Fruit fly (Drosophila melanogaster) whole organism, embryonic: ENCODE results near the gene Ythdf.

Source experiments
- B-H1 ChIP-seq: fragments of 200-800 bp; sonication (Bioruptor generic); IDR thresholded peaks from 3 replicates; pipeline ENCODE4 v1.3.6; 2022; ENCODE audit warnings: missing biosample characterization, missing genetic modification characterization
- CG1024 ChIP-seq: fragments of 200-800 bp; sonication (Bioruptor generic); IDR thresholded peaks from 2 replicates; pipeline ENCODE4 v1.3.6; 2022; ENCODE audit warnings: missing biosample characterization, missing genetic modification characterization
- CG10959 ChIP-seq: fragments of 200-800 bp; sonication (Bioruptor generic); IDR thresholded peaks from 2 replicates; pipeline ENCODE4 v1.3.6; 2022; ENCODE audit warnings: missing biosample characterization, missing genetic modification characterization
- CG11560 ChIP-seq: fragments of 200-800 bp; sonication (Bioruptor generic); IDR thresholded peaks from 3 replicates; pipeline ENCODE4 v1.3.6; 2022; ENCODE audit warnings: missing biosample characterization, missing genetic modification characterization
- CG12236 ChIP-seq: fragments of 200-800 bp; sonication (Bioruptor generic); optimal IDR thresholded peaks from 2 replicates; lab custom pipeline; 2016; ENCODE audit warnings: missing biosample characterization, missing genetic modification characterization
- CG12659 ChIP-seq: fragments of 200-800 bp; sonication (Bioruptor generic); optimal IDR thresholded peaks from 3 replicates; lab custom pipeline; 2017; ENCODE audit warnings: mild to moderate bottlenecking, missing biosample characterization, missing genetic modification reagents, missing genetic modification characterization
- CG13624 ChIP-seq: fragments of 200-800 bp; sonication (Bioruptor generic); optimal IDR thresholded peaks from 2 replicates; lab custom pipeline; 2016; ENCODE audit warnings: missing biosample characterization, missing genetic modification characterization
- CG14441 ChIP-seq: fragments of 200-800 bp; sonication (Bioruptor generic); IDR thresholded peaks from 2 replicates; pipeline ENCODE4 v1.3.6; 2022; ENCODE audit warnings: missing biosample characterization, missing genetic modification characterization
- CG14667 ChIP-seq: fragments of 200-800 bp; sonication (Bioruptor generic); IDR thresholded peaks from 2 replicates; pipeline ENCODE4 v1.3.6; 2022; ENCODE audit warnings: missing biosample characterization, missing genetic modification characterization
- CG15514 ChIP-seq: fragments of 200-800 bp; sonication (Bioruptor generic); optimal IDR thresholded peaks from 3 replicates; lab custom pipeline; 2017; ENCODE audit warnings: missing biosample characterization, missing genetic modification characterization, mild to moderate bottlenecking, moderate library complexity, missing genetic modification reagents
- CG1647 ChIP-seq: fragments of 200-800 bp; sonication (Bioruptor generic); optimal IDR thresholded peaks from 3 replicates; lab custom pipeline; 2016; ENCODE audit warnings: missing biosample characterization, missing genetic modification characterization
- CG17612 ChIP-seq: fragments of 200-800 bp; sonication (Bioruptor generic); IDR thresholded peaks from 2 replicates; pipeline ENCODE4 v1.3.6; 2022; ENCODE audit warnings: missing biosample characterization, missing genetic modification characterization
- CG2889 ChIP-seq: fragments of 200-800 bp; sonication (Bioruptor generic); IDR thresholded peaks from 3 replicates; pipeline ENCODE4 v1.3.6; 2022; ENCODE audit warnings: missing biosample characterization, missing genetic modification characterization
- CG30020 ChIP-seq: fragments of 200-800 bp; optimal IDR thresholded peaks from 2 replicates; lab custom pipeline; 2019; ENCODE audit warnings: missing biosample characterization, mild to moderate bottlenecking, missing genetic modification characterization, moderate library complexity
- CG30431 ChIP-seq: fragments of 200-800 bp; sonication (Bioruptor generic); optimal IDR thresholded peaks from 2 replicates; lab custom pipeline; 2017; ENCODE audit warnings: missing biosample characterization, missing genetic modification characterization
- CG33557 ChIP-seq: fragments of 200-800 bp; sonication (Bioruptor generic); optimal IDR thresholded peaks from 2 replicates; lab custom pipeline; 2019; ENCODE audit warnings: missing biosample characterization, mild to moderate bottlenecking, missing genetic modification characterization, moderate library complexity
- CG4282 ChIP-seq: fragments of 200-800 bp; sonication (Bioruptor generic); optimal IDR thresholded peaks from 2 replicates; lab custom pipeline; 2016; ENCODE audit warnings: missing biosample characterization, missing genetic modification characterization
- CG4424 ChIP-seq: fragments of 200-800 bp; sonication (Bioruptor generic); optimal IDR thresholded peaks from 3 replicates; lab custom pipeline; 2016; ENCODE audit warnings: missing biosample characterization, missing genetic modification characterization
- CG4617 ChIP-seq: fragments of 200-800 bp; sonication (Bioruptor generic); optimal IDR thresholded peaks from 3 replicates; lab custom pipeline; 2016; ENCODE audit warnings: missing biosample characterization, missing genetic modification characterization, borderline replicate concordance
- CG5953 ChIP-seq: fragments of 200-800 bp; sonication (Bioruptor generic); IDR thresholded peaks from 2 replicates; pipeline ENCODE4 v1.3.6; 2022; ENCODE audit warnings: missing biosample characterization, missing genetic modification characterization
- CG6765 ChIP-seq: fragments of 200-800 bp; sonication (Bioruptor generic); optimal IDR thresholded peaks from 3 replicates; lab custom pipeline; 2017; ENCODE audit warnings: missing biosample characterization, mild to moderate bottlenecking, missing genetic modification characterization
- CG6791 ChIP-seq: fragments of 200-800 bp; sonication (Bioruptor generic); IDR thresholded peaks from 3 replicates; pipeline ENCODE4 v1.3.6; 2022; ENCODE audit warnings: missing biosample characterization, missing genetic modification characterization; ENCODE audit not compliant: partially characterized antibody
- CG7745 ChIP-seq: fragments of 200-800 bp; sonication (Bioruptor generic); optimal IDR thresholded peaks from 2 replicates; lab custom pipeline; 2018; ENCODE audit warnings: missing biosample characterization, mild to moderate bottlenecking, missing genetic modification characterization, moderate library complexity
- CG8089 ChIP-seq: fragments of 200-800 bp; sonication (Bioruptor generic); optimal IDR thresholded peaks from 3 replicates; lab custom pipeline; 2016; ENCODE audit warnings: missing biosample characterization, missing genetic modification characterization
- CG8388 ChIP-seq: fragments of 200-800 bp; sonication (Bioruptor generic); optimal IDR thresholded peaks from 2 replicates; lab custom pipeline; 2019; ENCODE audit warnings: missing biosample characterization, mild to moderate bottlenecking, missing genetic modification characterization, moderate library complexity
- CG9727 ChIP-seq: fragments of 200-800 bp; sonication (Bioruptor generic); optimal IDR thresholded peaks from 3 replicates; lab custom pipeline; 2017; ENCODE audit warnings: missing biosample characterization, mild to moderate bottlenecking, missing genetic modification characterization
- CTCF ChIP-seq: fragments of 200-800 bp; sonication (Bioruptor generic); optimal IDR thresholded peaks from 2 replicates; lab custom pipeline; 2017; ENCODE audit warnings: missing biosample characterization, mild to moderate bottlenecking, missing genetic modification characterization, moderate library complexity
- D ChIP-seq, 2 experiments: fragments of 200-800 bp in 1 of 2; fragments of >200 bp in 1 of 2; sonication (Bioruptor generic) in 1 of 2; optimal IDR thresholded peaks; 2 replicates in 1 of 2; 3 replicates in 1 of 2; lab custom pipeline; 2017; ENCODE audit warnings: mild to moderate bottlenecking in 1 of 2, missing biosample characterization in 1 of 2, missing genetic modification characterization in 1 of 2, missing genetic modification reagents in 1 of 2
- Dip3 ChIP-seq: fragments of 200-800 bp; sonication (Bioruptor generic); optimal IDR thresholded peaks from 3 replicates; lab custom pipeline; 2016; ENCODE audit warnings: missing biosample characterization, missing genetic modification characterization
- Dp ChIP-seq: fragments of 200-800 bp; sonication (Bioruptor generic); optimal IDR thresholded peaks from 2 replicates; lab custom pipeline; 2018; ENCODE audit warnings: missing biosample characterization, mild to moderate bottlenecking, missing genetic modification characterization, moderate library complexity
- ERR ChIP-seq: fragments of 200-800 bp; sonication (Bioruptor generic); optimal IDR thresholded peaks from 2 replicates; lab custom pipeline; 2016; ENCODE audit warnings: missing biosample characterization, missing genetic modification characterization
- H2.0 ChIP-seq: fragments of 200-800 bp; sonication (Bioruptor generic); IDR thresholded peaks from 2 replicates; pipeline ENCODE4 v1.3.6; 2022; ENCODE audit warnings: missing biosample characterization, missing genetic modification characterization
- Hand ChIP-seq: fragments of 200-800 bp; sonication (Bioruptor generic); optimal IDR thresholded peaks from 2 replicates; lab custom pipeline; 2017; ENCODE audit warnings: mild to moderate bottlenecking, missing biosample characterization, missing genetic modification reagents, missing genetic modification characterization
- Kr ChIP-seq: fragments of 200-800 bp; sonication (Bioruptor generic); optimal IDR thresholded peaks from 2 replicates; lab custom pipeline; 2017; ENCODE audit warnings: missing biosample characterization, mild to moderate bottlenecking, missing genetic modification characterization
- NFAT ChIP-seq: fragments of 200-800 bp; sonication (Bioruptor generic); IDR thresholded peaks from 2 replicates; pipeline ENCODE4 v1.3.6; 2022; ENCODE audit warnings: missing biosample characterization, missing genetic modification characterization
- Pdp1 ChIP-seq, 2 experiments: fragments of 200-800 bp; sonication (Bioruptor generic); optimal IDR thresholded peaks; 3 replicates each; lab custom pipeline; 2016; ENCODE audit warnings: missing biosample characterization in 2 of 2, missing genetic modification characterization in 2 of 2, mild to moderate bottlenecking in 1 of 2, moderate library complexity in 1 of 2
- Rfx ChIP-seq: fragments of 200-800 bp; sonication (Bioruptor generic); IDR thresholded peaks from 2 replicates; pipeline ENCODE4 v1.3.6; 2022; ENCODE audit warnings: missing biosample characterization, missing genetic modification characterization
- Sry-β ChIP-seq: fragments of 200-800 bp; sonication (Bioruptor generic); optimal IDR thresholded peaks from 2 replicates; lab custom pipeline; 2018; ENCODE audit warnings: missing biosample characterization, mild to moderate bottlenecking, missing genetic modification characterization, moderate library complexity
- Xrp1 ChIP-seq: fragments of 200-800 bp; sonication (Bioruptor generic); IDR thresholded peaks from 2 replicates; pipeline ENCODE4 v1.3.6; 2022; ENCODE audit warnings: missing biosample characterization, missing genetic modification characterization
- ac ChIP-seq: fragments of 200-800 bp; sonication (Bioruptor generic); optimal IDR thresholded peaks from 3 replicates; lab custom pipeline; 2017; ENCODE audit warnings: missing biosample characterization, mild to moderate bottlenecking, missing genetic modification characterization
- bigmax ChIP-seq: fragments of 200-800 bp; sonication (Bioruptor generic); optimal IDR thresholded peaks from 2 replicates; lab custom pipeline; 2018; ENCODE audit warnings: missing biosample characterization, mild to moderate bottlenecking, missing genetic modification characterization
- cas ChIP-seq: fragments of 200-800 bp; sonication (Bioruptor generic); IDR thresholded peaks from 2 replicates; pipeline ENCODE4 v1.3.6; 2022; ENCODE audit warnings: missing biosample characterization, missing genetic modification characterization
- ci ChIP-seq: fragments of 200-800 bp; sonication (Bioruptor generic); IDR thresholded peaks from 3 replicates; pipeline ENCODE4 v1.3.6; 2022; ENCODE audit warnings: missing biosample characterization, missing genetic modification characterization
- dmrt99B ChIP-seq: fragments of 200-800 bp; sonication (Bioruptor generic); optimal IDR thresholded peaks from 2 replicates; lab custom pipeline; 2018; ENCODE audit warnings: missing biosample characterization, mild to moderate bottlenecking, missing genetic modification characterization, moderate library complexity
- fd102C ChIP-seq: fragments of 200-800 bp; sonication (Bioruptor generic); optimal IDR thresholded peaks from 2 replicates; lab custom pipeline; 2018; ENCODE audit warnings: missing biosample characterization, mild to moderate bottlenecking, missing genetic modification characterization, moderate library complexity
- fu2 ChIP-seq: fragments of 200-800 bp; sonication (Bioruptor generic); optimal IDR thresholded peaks from 2 replicates; lab custom pipeline; 2016; ENCODE audit warnings: missing biosample characterization, missing genetic modification characterization
- otp ChIP-seq: fragments of 200-800 bp; sonication (Bioruptor generic); IDR thresholded peaks from 3 replicates; pipeline ENCODE4, ENCODE4 v1.3.6; 2022; ENCODE audit warnings: missing biosample characterization, missing genetic modification characterization
- pho ChIP-seq: fragments of 200-800 bp; sonication (Bioruptor generic); optimal IDR thresholded peaks from 2 replicates; lab custom pipeline; 2016; ENCODE audit warnings: missing biosample characterization, missing genetic modification characterization
- sisA ChIP-seq: fragments of 200-800 bp; sonication (Bioruptor generic); IDR thresholded peaks from 2 replicates; pipeline ENCODE4 v1.3.6; 2022; ENCODE audit warnings: missing biosample characterization, missing genetic modification characterization
- sqz ChIP-seq: fragments of 200-800 bp; sonication (Bioruptor generic); optimal IDR thresholded peaks from 3 replicates; lab custom pipeline; 2018; ENCODE audit warnings: missing biosample characterization, mild to moderate bottlenecking, missing genetic modification characterization
- unpg ChIP-seq: fragments of 200-800 bp; sonication (Bioruptor generic); optimal IDR thresholded peaks from 3 replicates; lab custom pipeline; 2018; ENCODE audit warnings: missing biosample characterization, mild to moderate bottlenecking, missing genetic modification characterization, moderate library complexity

Ythdf gene

dm6 chr3R:25069569-25069968 lies 30.5 kb upstream of the Ythdf start, which contains the start of the genes Stt3B and CG11839 (continued):
- TF ChIP-seq CG4617 (GFP tag; lab: Kevin White, UChicago), result peak; percentile 94
- peak; percentile 84 for TF ChIP-seq CG13624
- peak; percentile 24; the same call in 1 of the 3 replicates for TF ChIP-seq B-H1 (GFP tag; lab: Robert Waterston, UW)
- peak; percentile 76 for TF ChIP-seq CG1647 (GFP tag; lab: Kevin White, UChicago)
- no peak for TF ChIP-seq bigmax
- peak; percentile 28 for TF ChIP-seq CG8388 (GFP tag; lab: Kevin White, UChicago)
- TF ChIP-seq CG1024 (GFP tag; lab: Robert Waterston, UW), result no peak
- no peak for TF ChIP-seq ci (GFP tag; lab: Robert Waterston, UW)
- peak; percentile 91 for TF ChIP-seq CG30020 (tag; lab: Kevin White, UChicago)
- TF ChIP-seq CG8089 (GFP tag; lab: Kevin White, UChicago), result peak; percentile 32
- TF ChIP-seq CG4282 (GFP tag; lab: Kevin White, UChicago), result peak; percentile 67
- peak; percentile 84 for TF ChIP-seq Dip3 (GFP tag; lab: Kevin White, UChicago)
- no peak for TF ChIP-seq sqz (GFP tag; lab: Kevin White, UChicago)
- TF ChIP-seq CG30431 (GFP tag; lab: Kevin White, UChicago), result no peak
- no peak for TF ChIP-seq unpg
- TF ChIP-seq ac (GFP tag; lab: Kevin White, UChicago), result no peak
- TF ChIP-seq CG9727, result peak; percentile 74
- no peak for TF ChIP-seq dmrt99B
- no peak for TF ChIP-seq Kr (GFP tag; lab: Kevin White, UChicago)
- peak; percentile 17; the same call in 1 of the 3 replicates for TF ChIP-seq CG2889 (GFP tag; lab: Robert Waterston, UW)
- TF ChIP-seq CG17612 (GFP tag; lab: Robert Waterston, UW), result no peak
- TF ChIP-seq Hand, result no peak
- TF ChIP-seq CG14441, result peak; percentile 79
- TF ChIP-seq CG7745 (tag; lab: Kevin White, UChicago), result peak; percentile 23
- TF ChIP-seq CG5953 (GFP tag; lab: Robert Waterston, UW), result no peak
- no peak for TF ChIP-seq NFAT
- peak; percentile 44 for TF ChIP-seq Dp (GFP tag; lab: Kevin White, UChicago)
- no peak; the same call in 1 of the 2 replicates for TF ChIP-seq CG14667 (GFP tag; lab: Robert Waterston, UW)
- TF ChIP-seq fd102C (GFP tag; lab: Kevin White, UChicago), result no peak
- TF ChIP-seq CG33557, result peak; percentile 54
- peak; percentile 85 for TF ChIP-seq CG12659 (GFP tag; lab: Kevin White, UChicago)
- TF ChIP-seq CG4424 (GFP tag; lab: Kevin White, UChicago), result peak; percentile 78
- no peak for TF ChIP-seq otp
- peak; percentile 31 for TF ChIP-seq Sry-β (GFP tag; lab: Kevin White, UChicago)
- TF ChIP-seq pho (GFP tag; lab: Kevin White, UChicago), result peak; percentile 85
- peak in 1 of 2 experiments; percentile 84 for TF ChIP-seq Pdp1 (GFP tag; optimal IDR thresholded peaks at IDR 0.05; lab: Kevin White, UChicago)
- TF ChIP-seq CG15514 (GFP tag; lab: Kevin White, UChicago), result peak; percentile 70
- peak; percentile 82; the same call in 1 of the 2 replicates for TF ChIP-seq Rfx
- TF ChIP-seq CG12236 (GFP tag; lab: Kevin White, UChicago), result peak; percentile 46
- peak; percentile 10; the same call in 1 of the 2 replicates for TF ChIP-seq cas (GFP tag; lab: Robert Waterston, UW)
- no peak; the same call in 1 of the 2 replicates for TF ChIP-seq H2.0
- peak; percentile 62; the same call in 1 of the 2 replicates for TF ChIP-seq Xrp1
- TF ChIP-seq ERR (GFP tag; lab: Kevin White, UChicago), result peak; percentile 59
- TF ChIP-seq D (optimal IDR thresholded peaks at IDR 0.05; lab: Kevin White, UChicago), result no peak
- no peak for TF ChIP-seq D (GFP tag; optimal IDR thresholded peaks at IDR 0.05; lab: Kevin White, UChicago)
- TF ChIP-seq CG10959 (GFP tag; lab: Robert Waterston, UW), result no peak
- peak; percentile 82 for TF ChIP-seq CG6791 (GFP tag; lab: Robert Waterston, UW)
- TF ChIP-seq sisA (GFP tag; lab: Robert Waterston, UW), result no peak
- TF ChIP-seq CTCF, result no peak
- TF ChIP-seq CG6765 (GFP tag; lab: Kevin White, UChicago), result peak; percentile 4
- peak; percentile 81 for TF ChIP-seq fu2 (GFP tag; lab: Kevin White, UChicago)
- no peak for TF ChIP-seq CG11560 (tag; lab: Robert Waterston, UW)
